Worm (Caenorhabditis elegans) whole organism, late embryonic: ENCODE data around the gene met-2.

ENCODE experiments used
- ceh-34 ChIP-seq: sonication (generic microtip); optimal IDR thresholded peaks from 2 replicates; lab custom pipeline; 2016; ENCODE audit warnings: mild to moderate bottlenecking, missing genetic modification characterization, missing compliant biosample characterization
- ceh-6 ChIP-seq: fragments of 200-800 bp; sonication (Bioruptor generic); optimal IDR thresholded peaks from 2 replicates; lab custom pipeline; 2018; ENCODE audit warnings: mild to moderate bottlenecking, missing genetic modification characterization, missing compliant biosample characterization
- elt-2 ChIP-seq: sonication (generic microtip); optimal IDR thresholded peaks from 2 replicates; lab custom pipeline; 2016; ENCODE audit warnings: missing genetic modification reagents, missing genetic modification characterization, missing compliant biosample characterization
- ets-4 ChIP-seq: sonication (generic microtip); optimal IDR thresholded peaks from 2 replicates; lab custom pipeline; 2016; ENCODE audit warnings: missing genetic modification characterization, missing compliant biosample characterization
- eyg-1 ChIP-seq: sonication (generic microtip); optimal IDR thresholded peaks from 2 replicates; lab custom pipeline; 2016; ENCODE audit warnings: missing genotype, missing genetic modification characterization, missing compliant biosample characterization
- lin-11 ChIP-seq: fragments of 200-800 bp; sonication (Bioruptor generic); optimal IDR thresholded peaks from 2 replicates; lab custom pipeline; 2018; ENCODE audit warnings: mild to moderate bottlenecking, missing genetic modification characterization, missing compliant biosample characterization
- pag-3 ChIP-seq: sonication (generic microtip); optimal IDR thresholded peaks from 2 replicates; lab custom pipeline; 2016; ENCODE audit warnings: missing compliant biosample characterization, missing genetic modification characterization, borderline replicate concordance
- pha-2 ChIP-seq: sonication (generic microtip); optimal IDR thresholded peaks from 2 replicates; lab custom pipeline; 2017; ENCODE audit warnings: mild to moderate bottlenecking, missing genetic modification characterization, missing compliant biosample characterization
- pha-4 ChIP-seq: fragments of 150-350 bp; optimal IDR thresholded peaks from 2 replicates; lab custom pipeline; 2018; ENCODE audit warnings: missing biosample characterization, missing genetic modification reagents, missing genetic modification characterization
- rnt-1 ChIP-seq: sonication (generic microtip); optimal IDR thresholded peaks from 2 replicates; lab custom pipeline; 2016; ENCODE audit warnings: missing genetic modification characterization, missing compliant biosample characterization
- unc-3 ChIP-seq, 2 experiments: fragments of 200-800 bp in 1 of 2; sonication (Bioruptor generic) in 1 of 2; sonication (generic microtip) in 1 of 2; conservative IDR thresholded peaks in 1 of 2; optimal IDR thresholded peaks in 1 of 2; 2 replicates each; pipeline versions ENCODE4 v1.3.6 to Lab custom; 2016 to 2022; ENCODE audit warnings: missing compliant biosample characterization in 2 of 2, missing genetic modification characterization in 2 of 2, missing genetic modification reagents in 1 of 2
- ztf-16 ChIP-seq: sonication (generic microtip); optimal IDR thresholded peaks from 2 replicates; lab custom pipeline; 2017; ENCODE audit warnings: missing genetic modification characterization, missing compliant biosample characterization

ce11 chrIII:8355462-8355815, 19.7 kb upstream of the met-2 start:
- TF ChIP-seq ceh-34 (tag; lab: Kevin White, UChicago): no peak
- no peak for TF ChIP-seq pha-2
- TF ChIP-seq lin-11: no peak
- no peak for TF ChIP-seq ceh-6
- no peak for TF ChIP-seq pha-4 (tag; lab: Kevin White, UChicago)
- no peak for TF ChIP-seq elt-2
- TF ChIP-seq ets-4: no peak
- no peak for TF ChIP-seq ztf-16 (tag; lab: Kevin White, UChicago)
- no peak for TF ChIP-seq pag-3 (tag; lab: Kevin White, UChicago)
- no peak for TF ChIP-seq eyg-1 (tag; lab: Kevin White, UChicago)
- TF ChIP-seq rnt-1 (tag; lab: Kevin White, UChicago): no peak
- TF ChIP-seq unc-3 (GFP tag; conservative IDR thresholded peaks at IDR 0.05; lab: Robert Waterston, UW): no peak
- TF ChIP-seq unc-3 (tag; optimal IDR thresholded peaks at IDR 0.05; lab: Kevin White, UChicago): no peak
